Fruit fly (Drosophila melanogaster) whole organism, prepupa: Measurements from ENCODE around the gene alpha-Est5.

ENCODE experiments used
- CG10669 ChIP-seq: fragments of 200-800 bp; sonication (Bioruptor generic); optimal IDR thresholded peaks from 3 replicates; lab custom pipeline; 2018; ENCODE audit warnings: missing biosample characterization, mild to moderate bottlenecking, missing genetic modification characterization, moderate library complexity
- CG15336 ChIP-seq: fragments of 200-800 bp; sonication (Bioruptor generic); IDR thresholded peaks from 2 replicates; pipeline ENCODE4 v1.3.6; 2022; ENCODE audit warnings: missing biosample characterization, missing genetic modification characterization
- CG3919 ChIP-seq: fragments of 200-800 bp; sonication (Bioruptor generic); optimal IDR thresholded peaks from 3 replicates; lab custom pipeline; 2016; ENCODE audit warnings: missing biosample characterization, missing genetic modification characterization
- CG4318 ChIP-seq: fragments of 200-800 bp; sonication (Bioruptor generic); optimal IDR thresholded peaks from 3 replicates; lab custom pipeline; 2017; ENCODE audit warnings: missing biosample characterization, mild to moderate bottlenecking, missing genetic modification characterization
- CG6163 ChIP-seq: fragments of 200-800 bp; sonication (Bioruptor generic); IDR thresholded peaks from 3 replicates; pipeline ENCODE4 v1.3.6; 2022; ENCODE audit warnings: missing biosample characterization, missing genetic modification characterization
- CG8632 ChIP-seq: fragments of 200-800 bp; sonication (Bioruptor generic); optimal IDR thresholded peaks from 3 replicates; lab custom pipeline; 2016; ENCODE audit warnings: missing biosample characterization, missing genetic modification characterization
- Lpt ChIP-seq: fragments of 200-800 bp; sonication (Bioruptor generic); optimal IDR thresholded peaks from 3 replicates; lab custom pipeline; 2016; ENCODE audit warnings: missing biosample characterization, missing genetic modification characterization
- Met ChIP-seq: fragments of 200-800 bp; sonication (Bioruptor generic); optimal IDR thresholded peaks from 3 replicates; lab custom pipeline; 2016; ENCODE audit warnings: missing biosample characterization, missing genetic modification characterization
- Smox ChIP-seq: fragments of 200-800 bp; sonication (Bioruptor generic); optimal IDR thresholded peaks from 3 replicates; lab custom pipeline; 2016; ENCODE audit warnings: missing biosample characterization, missing genetic modification characterization
- dac ChIP-seq: fragments of 200-800 bp; sonication (Bioruptor generic); optimal IDR thresholded peaks from 2 replicates; lab custom pipeline; 2017; ENCODE audit warnings: missing biosample characterization, mild to moderate bottlenecking, missing genetic modification characterization
- dsx ChIP-seq: fragments of 200-800 bp; optimal IDR thresholded peaks from 3 replicates; lab custom pipeline; 2019; ENCODE audit warnings: missing biosample characterization, mild to moderate bottlenecking, missing genetic modification characterization, moderate library complexity; ENCODE audit not compliant: poor library complexity, severe bottlenecking
- spab ChIP-seq: fragments of 200-800 bp; sonication (Bioruptor generic); optimal IDR thresholded peaks from 2 replicates; lab custom pipeline; 2017; ENCODE audit warnings: missing biosample characterization, mild to moderate bottlenecking, missing genetic modification characterization, missing genetic modification reagents

dm6 chr3R:7551708-7552107 lies 15.5 kb upstream of the alpha-Est5 start, which contains the start of gene CG45545:
- TF ChIP-seq Smox (GFP tag; lab: Kevin White, UChicago) (no peak), CG10669 (no peak), Lpt (GFP tag; lab: Kevin White, UChicago) (no peak), CG8632 (GFP tag; lab: Kevin White, UChicago) (no peak), CG3919 (no peak), CG6163 (GFP tag; lab: Robert Waterston, UW) (no peak), CG15336 (GFP tag; lab: Robert Waterston, UW) (no peak), spab (GFP tag; lab: Kevin White, UChicago) (no peak), dac (GFP tag; lab: Kevin White, UChicago) (no peak), dsx (GFP tag; lab: Kevin White, UChicago) (no peak), Met (GFP tag; lab: Kevin White, UChicago) (no peak), CG4318 (GFP tag; lab: Kevin White, UChicago) (no peak)
